Worm (Caenorhabditis elegans): ENCODE measurements around the gene Y39B6A.25.
A peak's percentile ranks its signal among the peaks of the same experiment; 100 is the strongest.

Y39B6A.25 gene

ce11 chrV:18998045-18998444, 28.2 kb upstream of the Y39B6A.25 start, which contains the start of gene tgt-2:
Gene tgt-2, plus strand, starts transcription at chrV:18998345.
- TF ChIP-seq skn-1 (tag; optimal IDR thresholded peaks at IDR 0.05) (no peak), zfp-2 (tag; optimal IDR thresholded peaks at IDR 0.05) (no peak)

- TF ChIP-seq lin-13 (GFP tag; optimal IDR thresholded peaks at IDR 0.05) (no peak), unc-130 (GFP tag; optimal IDR thresholded peaks at IDR 0.05) (no peak), ZK546.5 (tag; optimal IDR thresholded peaks at IDR 0.05) (no peak), php-3 (GFP tag; IDR thresholded peaks at IDR 0.05) (no peak), jun-1 (tag; optimal IDR thresholded peaks at IDR 0.05) (no peak), mes-2 (tag; optimal IDR thresholded peaks at IDR 0.05; ENCODE audit: poor library complexity, severe bottlenecking) (no peak), aha-1 (tag) (peak; percentile 94), Y75B8A.6 (GFP tag; IDR thresholded peaks at IDR 0.05) (0 out of 2 replicates have a peak, but pooled peaks have one; percentile 43), arid-1 (GFP tag; conservative IDR thresholded peaks at IDR 0.05) (no peak), nhr-25 (tag; optimal IDR thresholded peaks at IDR 0.05; ENCODE audit: borderline replicate concordance, insufficient read depth) (no peak), snpc-4 (tag; optimal IDR thresholded peaks at IDR 0.05) (no peak)
These were observed 25.7 kb upstream of the Y39B6A.25 start for ce11 chrV:19000542-19000941.

ce11 chrV:19001016-19001415, 25.2 kb upstream of the Y39B6A.25 start, which contains the start of gene Y39B6A.34:
Gene Y39B6A.34, plus strand, starts transcription at chrV:19001018.
- TF ChIP-seq nhr-6 (tag; optimal IDR thresholded peaks at IDR 0.05) = no peak
- no peak for TF ChIP-seq tag-97 (GFP tag; IDR thresholded peaks at IDR 0.05)
- peak; percentile 27 for TF ChIP-seq F10B5.3 (tag; optimal IDR thresholded peaks at IDR 0.05)
- TF ChIP-seq pha-4 (GFP tag; IDR thresholded peaks at IDR 0.05) = peak; percentile 30; the same call in 1 of the 2 replicates
- TF ChIP-seq pha-4 (tag; optimal IDR thresholded peaks at IDR 0.05) = no peak
- TF ChIP-seq vab-7 (GFP tag; IDR thresholded peaks at IDR 0.05) = no peak
- no peak for TF ChIP-seq F49E8.2 (tag; optimal IDR thresholded peaks at IDR 0.05; ENCODE audit: borderline replicate concordance)
- TF ChIP-seq nhr-28 (tag; optimal IDR thresholded peaks at IDR 0.05) = peak; percentile 7
- peak; percentile 2 for TF ChIP-seq dve-1 (tag; optimal IDR thresholded peaks at IDR 0.05; ENCODE audit: insufficient read depth)
- TF ChIP-seq hlh-30 (tag; optimal IDR thresholded peaks at IDR 0.05; ENCODE audit: insufficient read depth) = no peak
- peak; percentile 61 for TF ChIP-seq aha-1 (tag)
- TF ChIP-seq Y48G9A.11 (GFP tag; IDR thresholded peaks at IDR 0.05) = 0 out of 2 replicates have a peak, but pooled peaks have one; percentile 13
- TF ChIP-seq daf-16 (GFP tag; optimal IDR thresholded peaks at IDR 0.05) = peak in 1 of 2 experiments; percentile 9
- TF ChIP-seq daf-16 (tag; optimal IDR thresholded peaks at IDR 0.05) = no peak
- no peak for TF ChIP-seq Y75B8A.6 (GFP tag; IDR thresholded peaks at IDR 0.05)
- TF ChIP-seq fkh-10 (GFP tag; optimal IDR thresholded peaks at IDR 0.05) = no peak
- TF ChIP-seq nhr-102 (tag; optimal IDR thresholded peaks at IDR 0.05) = no peak
- TF ChIP-seq Y105C5A.15 (GFP tag; IDR thresholded peaks at IDR 0.05) = no peak
- no peak for TF ChIP-seq dmd-8 (GFP tag; IDR thresholded peaks at IDR 0.05)
- peak; percentile 30 for TF ChIP-seq nhr-77 (tag; optimal IDR thresholded peaks at IDR 0.05)
- TF ChIP-seq daf-19 (GFP tag; conservative IDR thresholded peaks at IDR 0.05) = no peak
- TF ChIP-seq nhr-76 (tag; optimal IDR thresholded peaks at IDR 0.05) = no peak
- peak; percentile 37; the same call in 1 of the 2 replicates for TF ChIP-seq set-16 (GFP tag; IDR thresholded peaks at IDR 0.05)
- TF ChIP-seq lsy-2 (tag; optimal IDR thresholded peaks at IDR 0.05) = peak in 1 of 2 experiments; percentile 28
- peak; percentile 17 for TF ChIP-seq ama-1 (optimal IDR thresholded peaks at IDR 0.05)
- TF ChIP-seq dpl-1 (GFP tag; optimal IDR thresholded peaks at IDR 0.05) = no peak
- no peak for TF ChIP-seq unc-130 (GFP tag; optimal IDR thresholded peaks at IDR 0.05)
- peak; percentile 48 for TF ChIP-seq mes-2 (tag; optimal IDR thresholded peaks at IDR 0.05; ENCODE audit: poor library complexity, severe bottlenecking)
- peak; percentile 33 for TF ChIP-seq rbr-2 (tag; optimal IDR thresholded peaks at IDR 0.05)
- TF ChIP-seq mep-1 (tag; optimal IDR thresholded peaks at IDR 0.05) = peak; percentile 45
- no peak for TF ChIP-seq zfp-3 (GFP tag; conservative IDR thresholded peaks at IDR 0.05)

All from whole organism, L4 larva.